Worm (Caenorhabditis elegans) whole organism, L4 larva: ENCODE measurements around the gene srd-4.

Source experiments
- F26F4.8 ChIP-seq: fragments of 200-800 bp; sonication (Bioruptor generic); conservative IDR thresholded peaks from 2 replicates; pipeline ENCODE4 v1.3.6; 2022; ENCODE audit warnings: missing genetic modification characterization, missing compliant biosample characterization
- aly-2 ChIP-seq: sonication (generic microtip); optimal IDR thresholded peaks from 2 replicates; lab custom pipeline; 2018; ENCODE audit warnings: missing biosample characterization, missing genetic modification characterization
- arid-1 ChIP-seq: fragments of 200-800 bp; sonication (Bioruptor generic); conservative IDR thresholded peaks from 2 replicates; pipeline ENCODE4 v1.3.6; 2022; ENCODE audit warnings: missing genetic modification reagents, missing genetic modification characterization, missing compliant biosample characterization
- hlh-11 ChIP-seq: fragments of 200-800 bp; sonication (Bioruptor generic); optimal IDR thresholded peaks from 2 replicates; lab custom pipeline; 2018; ENCODE audit warnings: mild to moderate bottlenecking, missing genetic modification characterization, missing compliant biosample characterization
- hlh-30 ChIP-seq: sonication (generic microtip); optimal IDR thresholded peaks from 2 replicates; lab custom pipeline; 2017; ENCODE audit warnings: antibody characterized with exemption, mild to moderate bottlenecking, missing genetic modification characterization, missing compliant biosample characterization; ENCODE audit not compliant: insufficient read depth
- nhr-237 ChIP-seq: sonication (generic microtip); optimal IDR thresholded peaks from 2 replicates; lab custom pipeline; 2017; ENCODE audit warnings: missing biosample characterization, missing genetic modification characterization
- nhr-76 ChIP-seq: fragments of 150-350 bp; optimal IDR thresholded peaks from 2 replicates; lab custom pipeline; 2014; ENCODE audit warnings: missing biosample characterization, missing genetic modification characterization
- pha-4 ChIP-seq, 2 experiments: fragments of 150-350 bp in 1 of 2; fragments of 200-800 bp in 1 of 2; sonication (Bioruptor generic) in 1 of 2; IDR thresholded peaks in 1 of 2; optimal IDR thresholded peaks in 1 of 2; 2 replicates each; pipeline versions ENCODE4 v1.3.6 to Lab custom; 2014 to 2022; ENCODE audit warnings: missing genetic modification characterization in 2 of 2, missing genetic modification reagents in 2 of 2, missing biosample characterization in 1 of 2, missing compliant biosample characterization in 1 of 2
- skn-1 ChIP-seq: fragments of 150-350 bp; optimal IDR thresholded peaks from 2 replicates; lab custom pipeline; 2014; ENCODE audit warnings: missing biosample characterization, missing genetic modification characterization
- snpc-4 ChIP-seq: fragments of 150-350 bp; optimal IDR thresholded peaks from 2 replicates; lab custom pipeline; 2014; ENCODE audit warnings: missing biosample characterization, missing genetic modification characterization
- vab-7 ChIP-seq: fragments of 200-800 bp; sonication (Bioruptor generic); IDR thresholded peaks from 2 replicates; pipeline ENCODE4 v1.3.6; 2022; ENCODE audit warnings: missing genetic modification reagents, missing genetic modification characterization, missing compliant biosample characterization

ce11 chrV:12234293-12235004 is 49.7 kb downstream of the srd-4 start, which contains the start of gene myo-3:
- TF ChIP-seq skn-1 (tag; lab: Kevin White, UChicago): no peak
- TF ChIP-seq hlh-11 (tag; lab: Kevin White, UChicago): peak; percentile 55
- TF ChIP-seq nhr-76 (tag; lab: Kevin White, UChicago): no peak
- TF ChIP-seq aly-2 (tag; lab: Kevin White, UChicago): no peak
- no peak for TF ChIP-seq snpc-4
- no peak for TF ChIP-seq nhr-237
- TF ChIP-seq vab-7 (GFP tag; lab: Robert Waterston, UW): no peak
- no peak for TF ChIP-seq hlh-30 (tag; lab: Kevin White, UChicago)
- TF ChIP-seq F26F4.8 (GFP tag; lab: Robert Waterston, UW): no peak
- TF ChIP-seq pha-4 (GFP tag; IDR thresholded peaks at IDR 0.05; lab: Robert Waterston, UW): no peak
- no peak for TF ChIP-seq pha-4 (tag; optimal IDR thresholded peaks at IDR 0.05; lab: Kevin White, UChicago)
- no peak for TF ChIP-seq arid-1
